Fruit fly (Drosophila melanogaster) whole organism, embryonic: ENCODE measurements around the gene Mink.

Source experiments
- Atf-2 ChIP-seq: fragments of 200-800 bp; sonication (Bioruptor generic); optimal IDR thresholded peaks from 2 replicates; lab custom pipeline; 2016; ENCODE audit warnings: missing biosample characterization, missing genetic modification characterization
- CG10321 ChIP-seq: fragments of 200-800 bp; sonication (Bioruptor generic); IDR thresholded peaks from 2 replicates; pipeline ENCODE4 v1.3.6; 2022; ENCODE audit warnings: missing biosample characterization, missing genetic modification characterization
- CG11085 ChIP-seq: fragments of 200-800 bp; sonication (Bioruptor generic); IDR thresholded peaks from 2 replicates; pipeline ENCODE4 v1.3.6; 2022; ENCODE audit warnings: missing biosample characterization, missing genetic modification characterization
- CG12659 ChIP-seq: fragments of 200-800 bp; sonication (Bioruptor generic); optimal IDR thresholded peaks from 3 replicates; lab custom pipeline; 2017; ENCODE audit warnings: mild to moderate bottlenecking, missing biosample characterization, missing genetic modification reagents, missing genetic modification characterization
- CG1602 ChIP-seq: fragments of 200-800 bp; sonication (Bioruptor generic); optimal IDR thresholded peaks from 3 replicates; lab custom pipeline; 2016; ENCODE audit warnings: missing biosample characterization, missing genetic modification characterization
- CG18262 ChIP-seq: fragments of 200-800 bp; optimal IDR thresholded peaks from 3 replicates; lab custom pipeline; 2019; ENCODE audit warnings: missing biosample characterization, mild to moderate bottlenecking, missing genetic modification characterization, moderate library complexity
- CG30431 ChIP-seq: fragments of 200-800 bp; sonication (Bioruptor generic); optimal IDR thresholded peaks from 2 replicates; lab custom pipeline; 2017; ENCODE audit warnings: missing biosample characterization, missing genetic modification characterization
- CG3065 ChIP-seq: fragments of 200-800 bp; sonication (Bioruptor generic); optimal IDR thresholded peaks from 2 replicates; lab custom pipeline; 2016; ENCODE audit warnings: missing biosample characterization, missing genetic modification characterization
- CG32767 ChIP-seq: fragments of 200-800 bp; sonication (Bioruptor generic); IDR thresholded peaks from 2 replicates; pipeline ENCODE4 v1.3.6; 2022; ENCODE audit warnings: missing biosample characterization, missing genetic modification characterization
- CG6791 ChIP-seq: fragments of 200-800 bp; sonication (Bioruptor generic); IDR thresholded peaks from 3 replicates; pipeline ENCODE4 v1.3.6; 2022; ENCODE audit warnings: missing biosample characterization, missing genetic modification characterization; ENCODE audit not compliant: partially characterized antibody
- CG7963 ChIP-seq: fragments of 200-800 bp; sonication (Bioruptor generic); IDR thresholded peaks from 3 replicates; pipeline ENCODE4 v1.3.6; 2022; ENCODE audit warnings: missing biosample characterization, missing genetic modification characterization; ENCODE audit not compliant: partially characterized antibody
- CG7987 ChIP-seq: fragments of 200-800 bp; sonication (Bioruptor generic); optimal IDR thresholded peaks from 2 replicates; lab custom pipeline; 2018; ENCODE audit warnings: missing biosample characterization, mild to moderate bottlenecking, missing genetic modification characterization, moderate library complexity
- CG9876 ChIP-seq: fragments of 200-800 bp; sonication (Bioruptor generic); optimal IDR thresholded peaks from 2 replicates; lab custom pipeline; 2016; ENCODE audit warnings: missing biosample characterization, missing genetic modification characterization
- Camta ChIP-seq: fragments of 200-800 bp; sonication (Bioruptor generic); optimal IDR thresholded peaks from 2 replicates; lab custom pipeline; 2016; ENCODE audit warnings: missing biosample characterization, missing genetic modification characterization
- Dek ChIP-seq: fragments of 200-800 bp; sonication (Bioruptor generic); optimal IDR thresholded peaks from 3 replicates; lab custom pipeline; 2019; ENCODE audit warnings: missing biosample characterization, mild to moderate bottlenecking, missing genetic modification characterization, moderate library complexity
- Dp ChIP-seq: fragments of 200-800 bp; sonication (Bioruptor generic); optimal IDR thresholded peaks from 2 replicates; lab custom pipeline; 2018; ENCODE audit warnings: missing biosample characterization, mild to moderate bottlenecking, missing genetic modification characterization, moderate library complexity
- Elba2 ChIP-seq: fragments of 200-800 bp; sonication (Bioruptor generic); optimal IDR thresholded peaks from 3 replicates; lab custom pipeline; 2016; ENCODE audit warnings: missing biosample characterization, missing genetic modification characterization
- Gug ChIP-seq: fragments of 200-800 bp; sonication (Bioruptor generic); IDR thresholded peaks from 4 replicates; pipeline ENCODE4 v1.3.6; 2022; ENCODE audit warnings: missing biosample characterization, missing genetic modification characterization
- HLH4C ChIP-seq: fragments of 200-800 bp; sonication (Bioruptor generic); IDR thresholded peaks from 3 replicates; pipeline ENCODE4 v1.3.6; 2022; ENCODE audit warnings: missing biosample characterization, missing genetic modification characterization; ENCODE audit not compliant: partially characterized antibody
- Jarid2 ChIP-seq: fragments of 200-800 bp; sonication (Bioruptor generic); optimal IDR thresholded peaks from 3 replicates; lab custom pipeline; 2017; ENCODE audit warnings: mild to moderate bottlenecking, missing biosample characterization, missing genetic modification reagents, missing genetic modification characterization
- NC2α ChIP-seq: fragments of 200-800 bp; sonication (Bioruptor generic); optimal IDR thresholded peaks from 2 replicates; lab custom pipeline; 2016; ENCODE audit warnings: missing biosample characterization, missing genetic modification characterization
- Xrp1 ChIP-seq: fragments of 200-800 bp; sonication (Bioruptor generic); IDR thresholded peaks from 2 replicates; pipeline ENCODE4 v1.3.6; 2022; ENCODE audit warnings: missing biosample characterization, missing genetic modification characterization
- aop ChIP-seq: fragments of 200-800 bp; sonication (Bioruptor generic); IDR thresholded peaks from 2 replicates; pipeline ENCODE4 v1.3.6; 2022; ENCODE audit warnings: missing biosample characterization, missing genetic modification characterization
- bsh ChIP-seq, 2 experiments: fragments of 200-800 bp; sonication (Bioruptor generic); optimal IDR thresholded peaks; 2 replicates each; lab custom pipeline; 2017 to 2018; ENCODE audit warnings: mild to moderate bottlenecking in 2 of 2, missing biosample characterization in 2 of 2, missing genetic modification characterization in 2 of 2, moderate library complexity in 1 of 2
- chm ChIP-seq: fragments of 200-800 bp; sonication (Bioruptor generic); IDR thresholded peaks from 2 replicates; pipeline ENCODE4 v1.3.6; 2022; ENCODE audit warnings: missing biosample characterization, missing genetic modification characterization
- da ChIP-seq: fragments of 200-800 bp; sonication (Bioruptor generic); optimal IDR thresholded peaks from 2 replicates; lab custom pipeline; 2016; ENCODE audit warnings: missing biosample characterization, missing genetic modification characterization
- disco-r ChIP-seq: fragments of 200-800 bp; sonication (Bioruptor generic); optimal IDR thresholded peaks from 2 replicates; lab custom pipeline; 2016; ENCODE audit warnings: missing biosample characterization, missing genetic modification characterization
- exex ChIP-seq: fragments of 200-800 bp; sonication (Bioruptor generic); optimal IDR thresholded peaks from 4 replicates; lab custom pipeline; 2018; ENCODE audit warnings: missing biosample characterization, mild to moderate bottlenecking, missing genetic modification characterization, moderate library complexity
- gce ChIP-seq: fragments of 200-800 bp; sonication (Bioruptor generic); IDR thresholded peaks from 3 replicates; pipeline ENCODE4 v1.3.6; 2022; ENCODE audit warnings: missing biosample characterization, missing genetic modification characterization
- hbn ChIP-seq: fragments of 200-800 bp; sonication (Bioruptor generic); IDR thresholded peaks from 2 replicates; pipeline ENCODE4 v1.3.6; 2022; ENCODE audit warnings: missing biosample characterization, missing genetic modification characterization; ENCODE audit not compliant: partially characterized antibody
- lab ChIP-seq: fragments of 200-800 bp; sonication (Bioruptor generic); optimal IDR thresholded peaks from 3 replicates; lab custom pipeline; 2017; ENCODE audit warnings: missing biosample characterization, missing genetic modification characterization, mild to moderate bottlenecking, moderate library complexity, missing genetic modification reagents
- mam ChIP-seq: fragments of 200-800 bp; sonication (Bioruptor generic); optimal IDR thresholded peaks from 3 replicates; lab custom pipeline; 2016; ENCODE audit warnings: missing biosample characterization, missing genetic modification characterization
- nerfin-1 ChIP-seq: fragments of 200-800 bp; sonication (Bioruptor generic); optimal IDR thresholded peaks from 3 replicates; lab custom pipeline; 2019; ENCODE audit warnings: missing biosample characterization, mild to moderate bottlenecking, missing genetic modification characterization, moderate library complexity
- nerfin-2 ChIP-seq: fragments of 200-800 bp; sonication (Bioruptor generic); IDR thresholded peaks from 2 replicates; pipeline ENCODE4 v1.3.6; 2022; ENCODE audit warnings: missing biosample characterization, missing genetic modification characterization; ENCODE audit not compliant: partially characterized antibody
- pros ChIP-seq: fragments of 200-800 bp; sonication (Bioruptor generic); optimal IDR thresholded peaks from 3 replicates; lab custom pipeline; 2019; ENCODE audit warnings: missing biosample characterization, mild to moderate bottlenecking, missing genetic modification characterization, moderate library complexity
- psq ChIP-seq: fragments of 200-800 bp; sonication (Bioruptor generic); optimal IDR thresholded peaks from 2 replicates; lab custom pipeline; 2017; ENCODE audit warnings: missing biosample characterization, missing genetic modification characterization
- pzg ChIP-seq: fragments of 200-800 bp; sonication (Bioruptor generic); optimal IDR thresholded peaks from 3 replicates; lab custom pipeline; 2018; ENCODE audit warnings: missing biosample characterization, mild to moderate bottlenecking, missing genetic modification characterization, moderate library complexity
- ro ChIP-seq: fragments of 200-800 bp; sonication (Bioruptor generic); IDR thresholded peaks from 2 replicates; pipeline ENCODE4 v1.3.6; 2022; ENCODE audit warnings: missing biosample characterization, missing genetic modification characterization
- seq ChIP-seq: fragments of 200-800 bp; sonication (Bioruptor generic); IDR thresholded peaks from 2 replicates; pipeline ENCODE4 v1.3.6; 2022; ENCODE audit warnings: missing biosample characterization, missing genetic modification characterization
- slp2 ChIP-seq: fragments of 200-800 bp; sonication (Bioruptor generic); optimal IDR thresholded peaks from 2 replicates; lab custom pipeline; 2016; ENCODE audit warnings: missing biosample characterization, missing genetic modification characterization
- so ChIP-seq: fragments of 200-800 bp; sonication (Bioruptor generic); IDR thresholded peaks from 3 replicates; pipeline ENCODE4 v1.3.6; 2022; ENCODE audit warnings: missing biosample characterization, missing genetic modification characterization
- tll ChIP-seq, 2 experiments: fragments of 200-800 bp in 1 of 2; fragments of >200 bp in 1 of 2; sonication (Bioruptor generic) in 1 of 2; optimal IDR thresholded peaks; 2 replicates each; lab custom pipeline; 2017 to 2019; ENCODE audit warnings: missing biosample characterization in 2 of 2, missing genetic modification characterization in 2 of 2, mild to moderate bottlenecking in 1 of 2, moderate library complexity in 1 of 2
- tx ChIP-seq: fragments of 200-800 bp; sonication (Bioruptor generic); optimal IDR thresholded peaks from 2 replicates; lab custom pipeline; 2016; ENCODE audit warnings: missing biosample characterization, missing genetic modification characterization
- zen ChIP-seq: fragments of 200-800 bp; sonication (Bioruptor generic); optimal IDR thresholded peaks from 3 replicates; lab custom pipeline; 2018; ENCODE audit warnings: missing biosample characterization, mild to moderate bottlenecking, missing genetic modification characterization, moderate library complexity
- zen2 ChIP-seq: fragments of 200-800 bp; sonication (Bioruptor generic); IDR thresholded peaks from 3 replicates; pipeline ENCODE4 v1.3.6; 2022; ENCODE audit warnings: missing biosample characterization, missing genetic modification characterization; ENCODE audit not compliant: partially characterized antibody

Mink gene

DNA sequence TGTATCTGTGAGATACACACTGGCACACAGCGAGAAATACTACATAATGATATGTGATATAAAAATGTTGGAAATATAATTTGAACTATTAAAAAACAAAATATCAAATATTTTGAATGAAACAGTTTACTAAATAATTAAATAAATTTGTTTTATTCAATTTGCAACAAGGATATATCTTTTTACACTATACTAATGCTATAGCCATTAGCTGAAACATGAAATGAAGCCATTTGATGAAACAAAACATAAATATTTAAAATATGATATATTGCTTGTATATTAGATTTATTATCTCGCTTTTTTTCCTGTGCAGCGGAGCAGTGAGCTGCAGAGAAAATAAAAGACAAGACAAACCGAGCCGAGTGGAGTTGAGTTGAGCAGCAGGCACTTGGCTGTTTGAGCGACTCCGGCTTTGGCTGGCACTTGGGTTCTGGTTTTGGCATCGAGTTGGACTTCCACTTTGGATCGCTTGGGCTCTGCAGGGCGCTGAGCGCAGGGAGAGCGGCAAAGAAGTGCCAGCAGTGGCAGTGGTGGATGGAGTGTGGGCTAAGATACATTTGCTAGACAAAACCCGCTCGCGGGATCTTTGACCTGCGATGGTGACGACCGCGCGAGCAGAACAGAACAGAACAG, 28.8 kb upstream of the Mink start (continued):
- TF ChIP-seq CG32767 (peak; percentile 84), Gug (GFP tag; lab: Robert Waterston, UW) (no peak)
- TF ChIP-seq, all 482 proteins: peak for 252

- no peak for TF ChIP-seq CG11085 (GFP tag; lab: Robert Waterston, UW)
- TF ChIP-seq Elba2 (GFP tag; lab: Kevin White, UChicago): peak; percentile 31
- TF ChIP-seq CG12659 (GFP tag; lab: Kevin White, UChicago): no peak
- TF ChIP-seq so: 0 out of 3 replicates have a peak, but pooled peaks have one; percentile 20
- TF ChIP-seq CG6791 (GFP tag; lab: Robert Waterston, UW): no peak
- no peak for TF ChIP-seq tll (GFP tag; optimal IDR thresholded peaks at IDR 0.05; lab: Kevin White, UChicago)
- no peak for TF ChIP-seq CG3065 (GFP tag; lab: Kevin White, UChicago)
- TF ChIP-seq aop (GFP tag; lab: Robert Waterston, UW): 0 out of 2 replicates have a peak, but pooled peaks have one; percentile 17
- 0 out of 2 replicates have a peak, but pooled peaks have one; percentile 14 for TF ChIP-seq seq (GFP tag; lab: Robert Waterston, UW)
- no peak for TF ChIP-seq Camta
- 0 out of 3 replicates have a peak, but pooled peaks have one; percentile 7 for TF ChIP-seq zen2
- TF ChIP-seq mam: no peak
- TF ChIP-seq hbn (GFP tag; lab: Robert Waterston, UW): no peak
- no peak for TF ChIP-seq Dp
- no peak for TF ChIP-seq Atf-2 (GFP tag; lab: Kevin White, UChicago)
- TF ChIP-seq CG7963: no peak
- no peak for TF ChIP-seq slp2 (GFP tag; lab: Kevin White, UChicago)
- peak; percentile 24 for TF ChIP-seq pros (GFP tag; lab: Kevin White, UChicago)
- TF ChIP-seq bsh (GFP tag; optimal IDR thresholded peaks at IDR 0.05; lab: Kevin White, UChicago): no peak
- TF ChIP-seq nerfin-2 (GFP tag; lab: Robert Waterston, UW): no peak
- TF ChIP-seq CG7987: no peak
- TF ChIP-seq NC2α (GFP tag; lab: Kevin White, UChicago): no peak
- TF ChIP-seq exex: no peak
- TF ChIP-seq nerfin-1: no peak
- TF ChIP-seq CG30431: no peak
- no peak for TF ChIP-seq psq (GFP tag; lab: Kevin White, UChicago)
- TF ChIP-seq Dek (tag; lab: Kevin White, UChicago): no peak
- no peak for TF ChIP-seq ro (GFP tag; lab: Robert Waterston, UW)
- no peak for TF ChIP-seq tx (GFP tag; lab: Kevin White, UChicago)
- peak; percentile 12; the same call in 1 of the 3 replicates for TF ChIP-seq gce
- TF ChIP-seq lab (GFP tag; lab: Kevin White, UChicago): no peak
- TF ChIP-seq Xrp1 (GFP tag; lab: Robert Waterston, UW): 0 out of 2 replicates have a peak, but pooled peaks have one; percentile 5
- TF ChIP-seq chm (GFP tag; lab: Robert Waterston, UW): peak; percentile 50; the same call in 1 of the 2 replicates
- TF ChIP-seq CG1602 (GFP tag; lab: Kevin White, UChicago): no peak
- TF ChIP-seq disco-r: no peak
- TF ChIP-seq Jarid2: peak; percentile 80
- TF ChIP-seq CG18262 (tag; lab: Kevin White, UChicago): no peak
- TF ChIP-seq CG10321 (GFP tag; lab: Robert Waterston, UW): no peak
- TF ChIP-seq zen: no peak
- no peak for TF ChIP-seq HLH4C (GFP tag; lab: Robert Waterston, UW)
- TF ChIP-seq CG9876: no peak
- TF ChIP-seq da: no peak
- TF ChIP-seq pzg (GFP tag; lab: Kevin White, UChicago): no peak
These were observed 27.7 kb upstream of the Mink start, which contains the start of the genes CG31121 and CG11069 for dm6 chr3R:24894419-24895206. CG31121 (minus strand) TSS chr3R:24894605. CG11069 (plus strand) TSS chr3R:24894742.
